Fruit fly (Drosophila melanogaster) whole organism, embryonic: Measurements from ENCODE around the gene CG31121.
A peak's percentile ranks its signal among the peaks of the same experiment; 100 is the strongest.

Experiments used
- Atf-2 ChIP-seq: fragments of 200-800 bp; sonication (Bioruptor generic); optimal IDR thresholded peaks from 2 replicates; lab custom pipeline; 2016; ENCODE audit warnings: missing biosample characterization, missing genetic modification characterization
- Bdp1 ChIP-seq: fragments of 200-800 bp; sonication (Bioruptor generic); optimal IDR thresholded peaks from 3 replicates; lab custom pipeline; 2016; ENCODE audit warnings: missing biosample characterization, missing genetic modification characterization
- CG10209 ChIP-seq: fragments of 200-800 bp; sonication (Bioruptor generic); optimal IDR thresholded peaks from 3 replicates; lab custom pipeline; 2017; ENCODE audit warnings: missing biosample characterization, mild to moderate bottlenecking, missing genetic modification characterization, missing genetic modification reagents
- CG12155 ChIP-seq: fragments of 200-800 bp; sonication (Bioruptor generic); optimal IDR thresholded peaks from 3 replicates; lab custom pipeline; 2016; ENCODE audit warnings: missing biosample characterization, missing genetic modification characterization
- CG1233 ChIP-seq: fragments of 200-800 bp; sonication (Bioruptor generic); optimal IDR thresholded peaks from 4 replicates; lab custom pipeline; 2018; ENCODE audit warnings: missing biosample characterization, mild to moderate bottlenecking, missing genetic modification characterization
- CG13775 ChIP-seq: fragments of 200-800 bp; sonication (Bioruptor generic); optimal IDR thresholded peaks from 3 replicates; lab custom pipeline; 2017; ENCODE audit warnings: missing biosample characterization, mild to moderate bottlenecking, missing genetic modification characterization
- CG16863 ChIP-seq: fragments of 200-800 bp; sonication (Bioruptor generic); optimal IDR thresholded peaks from 3 replicates; lab custom pipeline; 2016; ENCODE audit warnings: missing biosample characterization, missing genetic modification characterization
- CG18619 ChIP-seq: fragments of 200-800 bp; sonication (Bioruptor generic); optimal IDR thresholded peaks from 3 replicates; lab custom pipeline; 2017; ENCODE audit warnings: missing biosample characterization, mild to moderate bottlenecking, missing genetic modification characterization
- CG4328 ChIP-seq: fragments of 200-800 bp; sonication (Bioruptor generic); optimal IDR thresholded peaks from 3 replicates; lab custom pipeline; 2017; ENCODE audit warnings: missing biosample characterization, missing genetic modification reagents, missing genetic modification characterization
- CG7357 ChIP-seq: fragments of 200-800 bp; sonication (Bioruptor generic); IDR thresholded peaks from 3 replicates; pipeline ENCODE4 v1.3.6; 2022; ENCODE audit warnings: missing biosample characterization, missing genetic modification characterization
- CG9797 ChIP-seq: fragments of 200-800 bp; sonication (Bioruptor generic); optimal IDR thresholded peaks from 3 replicates; lab custom pipeline; 2018; ENCODE audit warnings: missing biosample characterization, mild to moderate bottlenecking, missing genetic modification characterization
- Dad ChIP-seq: fragments of 200-800 bp; sonication (Bioruptor generic); optimal IDR thresholded peaks from 3 replicates; lab custom pipeline; 2016; ENCODE audit warnings: missing biosample characterization, missing genetic modification characterization
- Doc3 ChIP-seq: fragments of 200-800 bp; sonication (Bioruptor generic); IDR thresholded peaks from 3 replicates; pipeline ENCODE4 v1.3.6; 2022; ENCODE audit warnings: missing biosample characterization, missing genetic modification characterization; ENCODE audit not compliant: partially characterized antibody
- E2f2 ChIP-seq: fragments of 200-800 bp; sonication (Bioruptor generic); IDR thresholded peaks from 2 replicates; pipeline ENCODE4 v1.3.6; 2022; ENCODE audit warnings: missing biosample characterization, missing genetic modification characterization
- HLH54F ChIP-seq: fragments of 200-800 bp; sonication (Bioruptor generic); optimal IDR thresholded peaks from 3 replicates; lab custom pipeline; 2016; ENCODE audit warnings: missing biosample characterization, missing genetic modification characterization
- Hmr ChIP-seq: fragments of 200-800 bp; sonication (Bioruptor generic); optimal IDR thresholded peaks from 3 replicates; lab custom pipeline; 2017; ENCODE audit warnings: mild to moderate bottlenecking, missing biosample characterization, missing genetic modification reagents, missing genetic modification characterization
- Mrtf ChIP-seq: fragments of 200-800 bp; sonication (Bioruptor generic); IDR thresholded peaks from 3 replicates; pipeline ENCODE4 v1.3.6; 2022; ENCODE audit warnings: missing biosample characterization, missing genetic modification characterization
- NC2β ChIP-seq: fragments of 200-800 bp; sonication (Bioruptor generic); optimal IDR thresholded peaks from 2 replicates; lab custom pipeline; 2016; ENCODE audit warnings: missing biosample characterization, missing genetic modification characterization
- Sry-β ChIP-seq: fragments of 200-800 bp; sonication (Bioruptor generic); optimal IDR thresholded peaks from 2 replicates; lab custom pipeline; 2018; ENCODE audit warnings: missing biosample characterization, mild to moderate bottlenecking, missing genetic modification characterization, moderate library complexity
- Tbp ChIP-seq: fragments of >200 bp; optimal IDR thresholded peaks from 2 replicates; lab custom pipeline; 2018; ENCODE audit warnings: missing biosample characterization, missing genetic modification characterization
- cwo ChIP-seq: fragments of 200-800 bp; sonication (Bioruptor generic); optimal IDR thresholded peaks from 3 replicates; lab custom pipeline; 2017; ENCODE audit warnings: missing biosample characterization, missing genetic modification characterization, mild to moderate bottlenecking, moderate library complexity, missing genetic modification reagents
- dpn ChIP-seq, 2 experiments: fragments of 200-800 bp; sonication (Bioruptor generic); optimal IDR thresholded peaks; 3 replicates each; lab custom pipeline; 2016; ENCODE audit warnings: missing biosample characterization in 2 of 2, missing genetic modification characterization in 2 of 2
- ind ChIP-seq: fragments of 200-800 bp; sonication (Bioruptor generic); optimal IDR thresholded peaks from 3 replicates; lab custom pipeline; 2016; ENCODE audit warnings: missing biosample characterization, missing genetic modification characterization
- insv ChIP-seq, 2 experiments: fragments of 200-800 bp; sonication (Bioruptor generic); optimal IDR thresholded peaks; 3 replicates each; lab custom pipeline; 2016 to 2018; ENCODE audit warnings: missing biosample characterization in 2 of 2, missing genetic modification characterization in 2 of 2
- kni ChIP-seq: fragments of 200-800 bp; sonication (Bioruptor generic); optimal IDR thresholded peaks from 3 replicates; lab custom pipeline; 2017; ENCODE audit warnings: mild to moderate bottlenecking, missing biosample characterization, missing genetic modification reagents, missing genetic modification characterization
- lmd ChIP-seq: fragments of 200-800 bp; sonication (Bioruptor generic); IDR thresholded peaks from 2 replicates; pipeline ENCODE4 v1.3.6; 2022; ENCODE audit warnings: missing biosample characterization, missing genetic modification characterization
- luna ChIP-seq: fragments of 200-800 bp; sonication (Bioruptor generic); optimal IDR thresholded peaks from 2 replicates; lab custom pipeline; 2016; ENCODE audit warnings: missing biosample characterization, missing genetic modification characterization
- nerfin-1 ChIP-seq: fragments of 200-800 bp; sonication (Bioruptor generic); optimal IDR thresholded peaks from 3 replicates; lab custom pipeline; 2019; ENCODE audit warnings: missing biosample characterization, mild to moderate bottlenecking, missing genetic modification characterization, moderate library complexity
- nerfin-2 ChIP-seq: fragments of 200-800 bp; sonication (Bioruptor generic); IDR thresholded peaks from 2 replicates; pipeline ENCODE4 v1.3.6; 2022; ENCODE audit warnings: missing biosample characterization, missing genetic modification characterization; ENCODE audit not compliant: partially characterized antibody
- prd ChIP-seq, 3 experiments: fragments of >200 bp in 2 of 3; fragments of 200-800 bp in 1 of 3; sonication (Bioruptor generic) in 1 of 3; optimal IDR thresholded peaks in 2 of 3; IDR thresholded peaks in 1 of 3; 2 replicates in 2 of 3; 3 replicates in 1 of 3; pipeline versions ENCODE4 v1.3.6 to Lab custom; 2017 to 2022; ENCODE audit warnings: missing biosample characterization in 1 of 3, missing genetic modification characterization in 1 of 3
- sc ChIP-seq, 3 experiments: fragments of >200 bp in 2 of 3; fragments of 200-800 bp in 1 of 3; sonication (Bioruptor generic) in 1 of 3; optimal IDR thresholded peaks; 2 replicates in 2 of 3; 3 replicates in 1 of 3; lab custom pipeline; 2017; ENCODE audit warnings: mild to moderate bottlenecking in 1 of 3, missing biosample characterization in 1 of 3, missing genetic modification characterization in 1 of 3, missing genetic modification reagents in 1 of 3
- seq ChIP-seq: fragments of 200-800 bp; sonication (Bioruptor generic); IDR thresholded peaks from 2 replicates; pipeline ENCODE4 v1.3.6; 2022; ENCODE audit warnings: missing biosample characterization, missing genetic modification characterization
- shn ChIP-seq: fragments of 200-800 bp; sonication (Bioruptor generic); optimal IDR thresholded peaks from 3 replicates; lab custom pipeline; 2016; ENCODE audit warnings: missing biosample characterization, missing genetic modification characterization
- tna ChIP-seq: fragments of 200-800 bp; sonication (Bioruptor generic); IDR thresholded peaks from 2 replicates; pipeline ENCODE4 v1.3.6; 2022; ENCODE audit warnings: missing biosample characterization, missing genetic modification characterization; ENCODE audit not compliant: partially characterized antibody
- trh ChIP-seq: fragments of 200-800 bp; sonication (Bioruptor generic); optimal IDR thresholded peaks from 2 replicates; lab custom pipeline; 2016; ENCODE audit warnings: missing biosample characterization, missing genetic modification characterization
- ttk ChIP-seq: fragments of 200-800 bp; sonication (Bioruptor generic); IDR thresholded peaks from 2 replicates; pipeline ENCODE4 v2.1.2; 2022; ENCODE audit warnings: missing biosample characterization, missing genetic modification characterization
- unc-4 ChIP-seq: fragments of 200-800 bp; sonication (Bioruptor generic); IDR thresholded peaks from 2 replicates; pipeline ENCODE4 v1.3.6; 2022; ENCODE audit warnings: missing biosample characterization, missing genetic modification characterization; ENCODE audit not compliant: partially characterized antibody
- vvl ChIP-seq: fragments of 200-800 bp; sonication (Bioruptor generic); IDR thresholded peaks from 2 replicates; pipeline ENCODE4 v1.3.6; 2022; ENCODE audit warnings: missing biosample characterization, missing genetic modification characterization
- wor ChIP-seq: fragments of 200-800 bp; sonication (Bioruptor generic); IDR thresholded peaks from 2 replicates; pipeline ENCODE4 v1.3.6; 2022; ENCODE audit warnings: missing biosample characterization, missing genetic modification characterization

CG31121 gene

DNA sequence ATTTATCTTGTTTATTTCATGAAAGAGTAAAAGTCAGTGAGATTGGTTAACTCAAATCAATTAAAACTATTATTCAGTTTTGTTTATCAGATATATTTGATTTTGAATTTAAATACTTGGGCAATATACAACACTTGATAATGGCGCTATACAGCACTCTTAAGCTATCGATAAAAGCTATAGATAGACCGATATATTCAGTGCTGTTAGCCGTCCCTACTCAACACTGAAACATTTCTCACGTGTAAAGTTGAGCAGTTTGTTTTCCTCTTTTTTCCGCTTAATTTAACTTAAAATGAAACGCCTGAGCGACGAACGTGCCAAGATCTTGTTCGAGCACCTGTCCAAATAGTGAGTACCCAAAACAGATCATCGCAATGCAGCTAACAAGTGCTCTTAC is 44.0 kb downstream of the CG31121 start, which contains the start of gene CG7006 (continued):
- TF ChIP-seq CG1233 (GFP tag; lab: Kevin White, UChicago) (peak; percentile 30), Atf-2 (GFP tag; lab: Kevin White, UChicago) (peak; percentile 58), prd (optimal IDR thresholded peaks at IDR 0.05; lab: Kevin White, UChicago) (no peak), prd (GFP tag; IDR thresholded peaks at IDR 0.05; lab: Robert Waterston, UW) (peak; percentile 56; the same call in 2 of the 3 replicates), insv (GFP tag; optimal IDR thresholded peaks at IDR 0.05; lab: Kevin White, UChicago) (peak in 1 of 2 experiments; percentile 13), wor (GFP tag; lab: Robert Waterston, UW) (no peak), vvl (GFP tag; lab: Robert Waterston, UW) (peak; percentile 88), trh (GFP tag; lab: Kevin White, UChicago) (peak; percentile 55), CG9797 (GFP tag; lab: Kevin White, UChicago) (no peak), luna (peak; percentile 16), dpn (GFP tag; optimal IDR thresholded peaks at IDR 0.05; lab: Kevin White, UChicago) (peak; percentile 84 to 92), unc-4 (peak; percentile 73), Mrtf (GFP tag; lab: Robert Waterston, UW) (no peak), lmd (peak; percentile 68; the same call in 1 of the 2 replicates), CG10209 (peak; percentile 71), CG18619 (peak; percentile 8), Bdp1 (GFP tag; lab: Kevin White, UChicago) (peak; percentile 61), E2f2 (GFP tag; lab: Robert Waterston, UW) (peak; percentile 96), Dad (GFP tag; lab: Kevin White, UChicago) (peak; percentile 87), ind (GFP tag; lab: Kevin White, UChicago) (peak; percentile 78), CG16863 (GFP tag; lab: Kevin White, UChicago) (peak; percentile 43), nerfin-1 (tag; lab: Kevin White, UChicago) (peak; percentile 18), cwo (peak; percentile 70), CG7357 (GFP tag; lab: Robert Waterston, UW) (no peak), shn (GFP tag; lab: Kevin White, UChicago) (peak; percentile 82), tna (GFP tag; lab: Robert Waterston, UW) (peak; percentile 44; the same call in 1 of the 2 replicates), Sry-β (GFP tag; lab: Kevin White, UChicago) (no peak), HLH54F (GFP tag; lab: Kevin White, UChicago) (peak; percentile 87), Doc3 (peak; percentile 47; the same call in 1 of the 3 replicates), Tbp (GFP tag; lab: Kevin White, UChicago) (no peak), ttk (peak; percentile 52), NC2β (GFP tag; lab: Kevin White, UChicago) (peak; percentile 80), CG4328 (GFP tag; lab: Kevin White, UChicago) (peak; percentile 46), CG13775 (GFP tag; lab: Kevin White, UChicago) (no peak), seq (no peak), sc (optimal IDR thresholded peaks at IDR 0.05; lab: Kevin White, UChicago) (no peak), sc (GFP tag; optimal IDR thresholded peaks at IDR 0.05; lab: Kevin White, UChicago) (no peak), nerfin-2 (GFP tag; lab: Robert Waterston, UW) (0 out of 2 replicates have a peak, but pooled peaks have one; percentile 54), kni (GFP tag; lab: Kevin White, UChicago) (no peak), Hmr (GFP tag; lab: Kevin White, UChicago) (peak; percentile 73), CG12155 (GFP tag; lab: Kevin White, UChicago) (peak; percentile 85)
